Worm (Caenorhabditis elegans) whole organism, L1 larva: Measurements from ENCODE around the gene F19B10.5.

ENCODE experiments used
- ama-1 ChIP-seq: fragments of 150-350 bp; optimal IDR thresholded peaks from 2 replicates; lab custom pipeline; 2014
- ceh-82 ChIP-seq, 3 experiments: fragments of 150-350 bp in 1 of 3; sonication (generic microtip) in 2 of 3; optimal IDR thresholded peaks; 2 replicates each; lab custom pipeline; 2014 to 2017; ENCODE audit warnings: missing biosample characterization in 3 of 3, missing genetic modification characterization in 3 of 3
- ces-1 ChIP-seq: fragments of 150-350 bp; optimal IDR thresholded peaks from 2 replicates; lab custom pipeline; 2014; ENCODE audit warnings: missing biosample characterization, missing genetic modification reagents, missing genetic modification characterization
- jun-1 ChIP-seq: fragments of 150-350 bp; optimal IDR thresholded peaks from 2 replicates; lab custom pipeline; 2014; ENCODE audit warnings: missing biosample characterization, missing genetic modification reagents, missing genetic modification characterization
- lin-13 ChIP-seq: fragments of 150-350 bp; optimal IDR thresholded peaks from 2 replicates; lab custom pipeline; 2014; ENCODE audit warnings: missing biosample characterization, missing genetic modification reagents, missing genetic modification characterization
- lin-39 ChIP-seq: fragments of 150-350 bp; optimal IDR thresholded peaks from 2 replicates; lab custom pipeline; 2014; ENCODE audit warnings: missing biosample characterization, missing genetic modification reagents, missing genetic modification characterization
- lsy-2 ChIP-seq, 2 experiments: fragments of 150-350 bp; optimal IDR thresholded peaks; 2 replicates each; lab custom pipeline; 2014; ENCODE audit warnings: missing biosample characterization in 2 of 2, missing genetic modification characterization in 2 of 2
- mdl-1 ChIP-seq, 2 experiments: fragments of 150-350 bp; optimal IDR thresholded peaks; 2 replicates each; lab custom pipeline; 2014 to 2017; ENCODE audit warnings: missing biosample characterization in 2 of 2, missing genetic modification characterization in 2 of 2, inconsistent platforms in 1 of 2
- nhr-11 ChIP-seq: fragments of 150-350 bp; optimal IDR thresholded peaks from 2 replicates; lab custom pipeline; 2014; ENCODE audit warnings: missing biosample characterization, missing genetic modification characterization
- nhr-12 ChIP-seq: sonication (generic microtip); optimal IDR thresholded peaks from 2 replicates; lab custom pipeline; 2017; ENCODE audit warnings: missing biosample characterization, missing genetic modification characterization
- nhr-76 ChIP-seq: sonication (generic microtip); optimal IDR thresholded peaks from 2 replicates; lab custom pipeline; 2017; ENCODE audit warnings: missing biosample characterization, missing genetic modification characterization
- snpc-4 ChIP-seq: fragments of 150-350 bp; optimal IDR thresholded peaks from 2 replicates; lab custom pipeline; 2014; ENCODE audit warnings: missing biosample characterization, missing genetic modification characterization
- ztf-11 ChIP-seq, 2 experiments: sonication (generic microtip); optimal IDR thresholded peaks; 2 replicates each; lab custom pipeline; 2016 to 2017; ENCODE audit warnings: missing genetic modification characterization in 2 of 2, missing biosample characterization in 1 of 2, missing compliant biosample characterization in 1 of 2

DNA sequence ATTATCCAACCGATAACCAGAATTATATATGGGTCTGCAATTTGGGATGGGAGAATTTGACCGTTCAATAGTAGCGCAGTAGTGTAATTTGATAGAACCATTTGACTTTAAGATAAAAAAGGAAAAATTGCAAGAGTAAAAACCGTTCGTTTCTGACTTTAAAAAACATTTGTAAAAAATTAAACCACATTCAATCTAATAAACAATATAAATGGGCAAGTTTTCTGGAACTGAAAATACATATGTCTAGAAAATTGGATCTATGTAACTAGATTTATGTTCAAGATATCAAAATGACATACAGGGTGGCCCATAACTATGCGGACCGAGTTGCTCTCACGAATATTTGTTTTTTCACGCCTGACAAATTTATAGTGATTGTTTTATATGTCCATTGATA is 39.2 kb downstream of the F19B10.5 start, which contains the start of gene srx-102:
- TF ChIP-seq lin-13 (GFP tag; lab: Kevin White, UChicago) (no peak), lsy-2 (tag; optimal IDR thresholded peaks at IDR 0.05; lab: Kevin White, UChicago) (no peak), ces-1 (GFP tag; lab: Kevin White, UChicago) (no peak), ztf-11 (tag; optimal IDR thresholded peaks at IDR 0.05; lab: Kevin White, UChicago) (no peak), ceh-82 (tag; optimal IDR thresholded peaks at IDR 0.05; lab: Kevin White, UChicago) (no peak), snpc-4 (tag; lab: Kevin White, UChicago) (no peak), jun-1 (tag; lab: Kevin White, UChicago) (no peak), mdl-1 (tag; optimal IDR thresholded peaks at IDR 0.05; lab: Kevin White, UChicago) (no peak), nhr-12 (tag; lab: Kevin White, UChicago) (no peak), ama-1 (lab: Kevin White, UChicago) (no peak), lin-39 (tag; lab: Kevin White, UChicago) (no peak), nhr-76 (no peak), nhr-11 (tag; lab: Kevin White, UChicago) (no peak)
